Fruit fly (Drosophila melanogaster): ENCODE measurements around the gene Lam.

Gene Lam

dm6 chr2L:5569503-5569902 is 27.2 kb downstream of the Lam start (continued):
- TF ChIP-seq Dbx (GFP tag; IDR thresholded peaks at IDR 0.05) (no peak), pb (GFP tag; optimal IDR thresholded peaks at IDR 0.05) (no peak), Dek (tag; optimal IDR thresholded peaks at IDR 0.05) (peak; percentile 22), CG18011 (GFP tag; optimal IDR thresholded peaks at IDR 0.05) (no peak), CG4360 (GFP tag; IDR thresholded peaks at IDR 0.05) (no peak), chif (GFP tag; optimal IDR thresholded peaks at IDR 0.05) (no peak), Ptx1 (GFP tag; IDR thresholded peaks at IDR 0.05) (peak; percentile 54; the same call in 1 of the 2 replicates), otp (GFP tag; IDR thresholded peaks at IDR 0.05) (no peak), MESR4 (GFP tag; optimal IDR thresholded peaks at IDR 0.05) (no peak), Kr (GFP tag; optimal IDR thresholded peaks at IDR 0.05) (no peak), CG13624 (GFP tag; optimal IDR thresholded peaks at IDR 0.05) (no peak), peb (GFP tag; IDR thresholded peaks at IDR 0.05) (no peak), pum (GFP tag; optimal IDR thresholded peaks at IDR 0.05) (no peak), btn (GFP tag; optimal IDR thresholded peaks at IDR 0.05) (no peak), CG17802 (tag; optimal IDR thresholded peaks at IDR 0.05) (no peak), CG12155 (GFP tag; optimal IDR thresholded peaks at IDR 0.05) (no peak), twi (tag; optimal IDR thresholded peaks at IDR 0.05) (no peak), en (GFP tag; optimal IDR thresholded peaks at IDR 0.05) (no peak), nmo (GFP tag; optimal IDR thresholded peaks at IDR 0.05) (peak; percentile 16), CG17361 (GFP tag; IDR thresholded peaks at IDR 0.05) (no peak), CG2116 (GFP tag; optimal IDR thresholded peaks at IDR 0.05) (no peak), pnt (GFP tag; optimal IDR thresholded peaks at IDR 0.05) (no peak), ken (GFP tag; IDR thresholded peaks at IDR 0.05) (no peak), CTCF (GFP tag; optimal IDR thresholded peaks at IDR 0.05) (no peak), Nf-YB (GFP tag; optimal IDR thresholded peaks at IDR 0.05) (no peak), CG1603 (tag; optimal IDR thresholded peaks at IDR 0.05) (no peak), mam (GFP tag; optimal IDR thresholded peaks at IDR 0.05) (peak; percentile 14), lmd (GFP tag; IDR thresholded peaks at IDR 0.05) (peak; percentile 46; the same call in 1 of the 2 replicates), CG7928 (GFP tag; optimal IDR thresholded peaks at IDR 0.05) (no peak), mld (GFP tag; IDR thresholded peaks at IDR 0.05; ENCODE audit: partially characterized antibody) (no peak), Hr51 (GFP tag; optimal IDR thresholded peaks at IDR 0.05) (peak in 1 of 2 experiments; percentile 43), CG12769 (tag; optimal IDR thresholded peaks at IDR 0.05) (no peak), CG7963 (GFP tag; IDR thresholded peaks at IDR 0.05; ENCODE audit: partially characterized antibody) (no peak), gce (GFP tag; IDR thresholded peaks at IDR 0.05) (no peak), Sry-β (GFP tag; optimal IDR thresholded peaks at IDR 0.05) (no peak), sqz (GFP tag; optimal IDR thresholded peaks at IDR 0.05) (no peak), slbo (GFP tag; IDR thresholded peaks at IDR 0.05) (peak; percentile 71), CG4730 (GFP tag; IDR thresholded peaks at IDR 0.05) (no peak), Stat92E (GFP tag; optimal IDR thresholded peaks at IDR 0.05) (no peak), CG9932 (GFP tag; IDR thresholded peaks at IDR 0.05) (peak; percentile 58), croc (GFP tag; conservative IDR thresholded peaks at IDR 0.05) (no peak), MBD-R2 (GFP tag; IDR thresholded peaks at IDR 0.05) (no peak), CG10147 (GFP tag; optimal IDR thresholded peaks at IDR 0.05) (no peak), CG9876 (GFP tag; optimal IDR thresholded peaks at IDR 0.05) (no peak), fd3F (GFP tag; optimal IDR thresholded peaks at IDR 0.05) (no peak), Myb (GFP tag; optimal IDR thresholded peaks at IDR 0.05) (no peak), CG16779 (GFP tag; IDR thresholded peaks at IDR 0.05) (no peak), gsb-n (tag; optimal IDR thresholded peaks at IDR 0.05) (no peak), Ravus (GFP tag; IDR thresholded peaks at IDR 0.05) (no peak), tup (GFP tag; optimal IDR thresholded peaks at IDR 0.05) (no peak), crol (GFP tag; IDR thresholded peaks at IDR 0.05) (no peak), az2 (GFP tag; optimal IDR thresholded peaks at IDR 0.05) (no peak)

All from whole organism, embryonic.